Fruit fly (Drosophila melanogaster) whole organism, embryonic: Measurements from ENCODE around the gene CG33299.

Experiments
- BEAF-32 ChIP-seq: fragments of 200-800 bp; sonication (Bioruptor generic); optimal IDR thresholded peaks from 3 replicates; lab custom pipeline; 2017; ENCODE audit warnings: missing biosample characterization, missing genetic modification characterization, mild to moderate bottlenecking, moderate library complexity, missing genetic modification reagents
- CG12071 ChIP-seq: fragments of 200-800 bp; sonication (Bioruptor generic); optimal IDR thresholded peaks from 3 replicates; lab custom pipeline; 2018; ENCODE audit warnings: missing biosample characterization, mild to moderate bottlenecking, missing genetic modification characterization
- CG12236 ChIP-seq: fragments of 200-800 bp; sonication (Bioruptor generic); optimal IDR thresholded peaks from 2 replicates; lab custom pipeline; 2016; ENCODE audit warnings: missing biosample characterization, missing genetic modification characterization
- CG13123 ChIP-seq: fragments of 200-800 bp; sonication (Bioruptor generic); optimal IDR thresholded peaks from 2 replicates; lab custom pipeline; 2016; ENCODE audit warnings: missing biosample characterization, missing genetic modification characterization
- CG13296 ChIP-seq: fragments of 200-800 bp; sonication (Bioruptor generic); optimal IDR thresholded peaks from 3 replicates; lab custom pipeline; 2018; ENCODE audit warnings: missing biosample characterization, mild to moderate bottlenecking, missing genetic modification characterization
- CG13424 ChIP-seq: fragments of 200-800 bp; sonication (Bioruptor generic); optimal IDR thresholded peaks from 2 replicates; lab custom pipeline; 2019; ENCODE audit warnings: missing biosample characterization, mild to moderate bottlenecking, missing genetic modification characterization, moderate library complexity
- CG14014 ChIP-seq: fragments of 200-800 bp; sonication (Bioruptor generic); IDR thresholded peaks from 2 replicates; pipeline ENCODE4 v1.3.6; 2022; ENCODE audit warnings: missing biosample characterization, missing genetic modification characterization
- CG14965 ChIP-seq: fragments of 200-800 bp; sonication (Bioruptor generic); optimal IDR thresholded peaks from 2 replicates; lab custom pipeline; 2016; ENCODE audit warnings: missing biosample characterization, missing genetic modification characterization, borderline replicate concordance
- CG15696 ChIP-seq: fragments of 200-800 bp; sonication (Bioruptor generic); optimal IDR thresholded peaks from 2 replicates; lab custom pipeline; 2019; ENCODE audit warnings: missing biosample characterization, mild to moderate bottlenecking, missing genetic modification characterization, moderate library complexity
- CG1602 ChIP-seq: fragments of 200-800 bp; sonication (Bioruptor generic); optimal IDR thresholded peaks from 3 replicates; lab custom pipeline; 2016; ENCODE audit warnings: missing biosample characterization, missing genetic modification characterization
- CG1832 ChIP-seq: fragments of 200-800 bp; sonication (Bioruptor generic); optimal IDR thresholded peaks from 2 replicates; lab custom pipeline; 2017; ENCODE audit warnings: missing biosample characterization, mild to moderate bottlenecking, missing genetic modification characterization, inconsistent platforms
- CG18476 ChIP-seq: fragments of 200-800 bp; sonication (Bioruptor generic); optimal IDR thresholded peaks from 2 replicates; lab custom pipeline; 2016; ENCODE audit warnings: missing biosample characterization, mild to moderate bottlenecking, missing genetic modification characterization
- CG3065 ChIP-seq: fragments of 200-800 bp; sonication (Bioruptor generic); optimal IDR thresholded peaks from 2 replicates; lab custom pipeline; 2016; ENCODE audit warnings: missing biosample characterization, missing genetic modification characterization
- CG4854 ChIP-seq: fragments of 200-800 bp; sonication (Bioruptor generic); optimal IDR thresholded peaks from 2 replicates; lab custom pipeline; 2016; ENCODE audit warnings: missing biosample characterization, missing genetic modification characterization, inconsistent platforms
- CG5180 ChIP-seq: fragments of 200-800 bp; sonication (Bioruptor generic); optimal IDR thresholded peaks from 3 replicates; lab custom pipeline; 2017; ENCODE audit warnings: missing biosample characterization, missing genetic modification characterization, mild to moderate bottlenecking, moderate library complexity, missing genetic modification reagents
- CG7745 ChIP-seq: fragments of 200-800 bp; sonication (Bioruptor generic); optimal IDR thresholded peaks from 2 replicates; lab custom pipeline; 2018; ENCODE audit warnings: missing biosample characterization, mild to moderate bottlenecking, missing genetic modification characterization, moderate library complexity
- CG7963 ChIP-seq: fragments of 200-800 bp; sonication (Bioruptor generic); IDR thresholded peaks from 3 replicates; pipeline ENCODE4 v1.3.6; 2022; ENCODE audit warnings: missing biosample characterization, missing genetic modification characterization; ENCODE audit not compliant: partially characterized antibody
- CG8281 ChIP-seq: fragments of 200-800 bp; sonication (Bioruptor generic); optimal IDR thresholded peaks from 2 replicates; lab custom pipeline; 2018; ENCODE audit warnings: missing biosample characterization, mild to moderate bottlenecking, missing genetic modification characterization, moderate library complexity
- CG8388 ChIP-seq: fragments of 200-800 bp; sonication (Bioruptor generic); optimal IDR thresholded peaks from 2 replicates; lab custom pipeline; 2019; ENCODE audit warnings: missing biosample characterization, mild to moderate bottlenecking, missing genetic modification characterization, moderate library complexity
- CG8944 ChIP-seq: fragments of 200-800 bp; sonication (Bioruptor generic); optimal IDR thresholded peaks from 3 replicates; lab custom pipeline; 2016; ENCODE audit warnings: missing biosample characterization, missing genetic modification characterization
- CG9797 ChIP-seq: fragments of 200-800 bp; sonication (Bioruptor generic); optimal IDR thresholded peaks from 3 replicates; lab custom pipeline; 2018; ENCODE audit warnings: missing biosample characterization, mild to moderate bottlenecking, missing genetic modification characterization
- CG9817 ChIP-seq: fragments of 200-800 bp; sonication (Bioruptor generic); optimal IDR thresholded peaks from 2 replicates; lab custom pipeline; 2018; ENCODE audit warnings: missing biosample characterization, mild to moderate bottlenecking, missing genetic modification characterization, moderate library complexity
- Chrac-16 ChIP-seq: fragments of 200-800 bp; sonication (Bioruptor generic); optimal IDR thresholded peaks from 3 replicates; lab custom pipeline; 2016; ENCODE audit warnings: missing biosample characterization, missing genetic modification characterization
- CoRest ChIP-seq: fragments of 200-800 bp; sonication (Bioruptor generic); optimal IDR thresholded peaks from 3 replicates; lab custom pipeline; 2018; ENCODE audit warnings: missing biosample characterization, mild to moderate bottlenecking, missing genetic modification characterization, moderate library complexity
- Ets97D ChIP-seq: fragments of 200-800 bp; sonication (Bioruptor generic); optimal IDR thresholded peaks from 3 replicates; lab custom pipeline; 2016; ENCODE audit warnings: missing biosample characterization, missing genetic modification characterization
- Fer1 ChIP-seq: fragments of 200-800 bp; sonication (Bioruptor generic); optimal IDR thresholded peaks from 2 replicates; lab custom pipeline; 2017; ENCODE audit warnings: missing biosample characterization, mild to moderate bottlenecking, missing genetic modification characterization
- H2.0 ChIP-seq: fragments of 200-800 bp; sonication (Bioruptor generic); IDR thresholded peaks from 2 replicates; pipeline ENCODE4 v1.3.6; 2022; ENCODE audit warnings: missing biosample characterization, missing genetic modification characterization
- HmgD ChIP-seq: fragments of 200-800 bp; sonication (Bioruptor generic); optimal IDR thresholded peaks from 3 replicates; lab custom pipeline; 2016; ENCODE audit warnings: missing biosample characterization, missing genetic modification characterization
- Hr3 ChIP-seq: fragments of 200-800 bp; sonication (Bioruptor generic); optimal IDR thresholded peaks from 3 replicates; lab custom pipeline; 2016; ENCODE audit warnings: missing biosample characterization, missing genetic modification characterization
- Hsf ChIP-seq: fragments of 200-800 bp; sonication (Bioruptor generic); optimal IDR thresholded peaks from 3 replicates; lab custom pipeline; 2016; ENCODE audit warnings: missing biosample characterization, missing genetic modification characterization
- Lim3 ChIP-seq: fragments of 200-800 bp; sonication (Bioruptor generic); IDR thresholded peaks from 2 replicates; pipeline ENCODE4 v1.3.6; 2022; ENCODE audit warnings: missing biosample characterization, missing genetic modification characterization
- Nf-YA ChIP-seq: fragments of 200-800 bp; sonication (Bioruptor generic); IDR thresholded peaks from 2 replicates; pipeline ENCODE4 v1.3.6; 2022; ENCODE audit warnings: missing biosample characterization, missing genetic modification characterization
- Nf-YC ChIP-seq: fragments of 200-800 bp; optimal IDR thresholded peaks from 3 replicates; lab custom pipeline; 2019; ENCODE audit warnings: missing biosample characterization, mild to moderate bottlenecking, missing genetic modification characterization, moderate library complexity
- NfI ChIP-seq: fragments of 200-800 bp; sonication (Bioruptor generic); optimal IDR thresholded peaks from 3 replicates; lab custom pipeline; 2018; ENCODE audit warnings: missing biosample characterization, mild to moderate bottlenecking, missing genetic modification characterization, moderate library complexity
- Xrp1 ChIP-seq: fragments of 200-800 bp; sonication (Bioruptor generic); IDR thresholded peaks from 2 replicates; pipeline ENCODE4 v1.3.6; 2022; ENCODE audit warnings: missing biosample characterization, missing genetic modification characterization
- emc ChIP-seq: fragments of 200-800 bp; sonication (Bioruptor generic); optimal IDR thresholded peaks from 2 replicates; lab custom pipeline; 2016; ENCODE audit warnings: missing biosample characterization, missing genetic modification characterization
- fd96Cb ChIP-seq: fragments of 200-800 bp; sonication (Bioruptor generic); optimal IDR thresholded peaks from 2 replicates; lab custom pipeline; 2018; ENCODE audit warnings: missing biosample characterization, mild to moderate bottlenecking, missing genetic modification characterization, moderate library complexity
- gcm2 ChIP-seq: fragments of 200-800 bp; sonication (Bioruptor generic); optimal IDR thresholded peaks from 2 replicates; lab custom pipeline; 2016; ENCODE audit warnings: missing biosample characterization, missing genetic modification characterization
- luna ChIP-seq: fragments of 200-800 bp; sonication (Bioruptor generic); optimal IDR thresholded peaks from 2 replicates; lab custom pipeline; 2016; ENCODE audit warnings: missing biosample characterization, missing genetic modification characterization
- mirr ChIP-seq: fragments of 200-800 bp; sonication (Bioruptor generic); optimal IDR thresholded peaks from 3 replicates; lab custom pipeline; 2018; ENCODE audit warnings: missing biosample characterization, mild to moderate bottlenecking, missing genetic modification characterization
- nau ChIP-seq: fragments of 200-800 bp; sonication (Bioruptor generic); optimal IDR thresholded peaks from 3 replicates; lab custom pipeline; 2017; ENCODE audit warnings: missing biosample characterization, mild to moderate bottlenecking, missing genetic modification characterization, missing genetic modification reagents
- peb ChIP-seq: fragments of 200-800 bp; sonication (Bioruptor generic); IDR thresholded peaks from 2 replicates; pipeline ENCODE4 v1.3.6; 2022; ENCODE audit warnings: missing biosample characterization, missing genetic modification characterization
- pum ChIP-seq: fragments of 200-800 bp; sonication (Bioruptor generic); optimal IDR thresholded peaks from 2 replicates; lab custom pipeline; 2016; ENCODE audit warnings: missing biosample characterization, missing genetic modification characterization
- sisA ChIP-seq: fragments of 200-800 bp; sonication (Bioruptor generic); IDR thresholded peaks from 2 replicates; pipeline ENCODE4 v1.3.6; 2022; ENCODE audit warnings: missing biosample characterization, missing genetic modification characterization
- slp2 ChIP-seq: fragments of 200-800 bp; sonication (Bioruptor generic); optimal IDR thresholded peaks from 2 replicates; lab custom pipeline; 2016; ENCODE audit warnings: missing biosample characterization, missing genetic modification characterization
- sr ChIP-seq: fragments of 200-800 bp; sonication (Bioruptor generic); IDR thresholded peaks from 3 replicates; pipeline ENCODE4 v1.3.6; 2022; ENCODE audit warnings: missing biosample characterization, missing genetic modification characterization
- sug ChIP-seq: fragments of 200-800 bp; optimal IDR thresholded peaks from 2 replicates; lab custom pipeline; 2019; ENCODE audit warnings: missing biosample characterization, mild to moderate bottlenecking, missing genetic modification characterization, moderate library complexity
- tin ChIP-seq: fragments of 200-800 bp; sonication (Bioruptor generic); optimal IDR thresholded peaks from 3 replicates; lab custom pipeline; 2016; ENCODE audit warnings: missing biosample characterization, missing genetic modification characterization

CG33299 gene

DNA sequence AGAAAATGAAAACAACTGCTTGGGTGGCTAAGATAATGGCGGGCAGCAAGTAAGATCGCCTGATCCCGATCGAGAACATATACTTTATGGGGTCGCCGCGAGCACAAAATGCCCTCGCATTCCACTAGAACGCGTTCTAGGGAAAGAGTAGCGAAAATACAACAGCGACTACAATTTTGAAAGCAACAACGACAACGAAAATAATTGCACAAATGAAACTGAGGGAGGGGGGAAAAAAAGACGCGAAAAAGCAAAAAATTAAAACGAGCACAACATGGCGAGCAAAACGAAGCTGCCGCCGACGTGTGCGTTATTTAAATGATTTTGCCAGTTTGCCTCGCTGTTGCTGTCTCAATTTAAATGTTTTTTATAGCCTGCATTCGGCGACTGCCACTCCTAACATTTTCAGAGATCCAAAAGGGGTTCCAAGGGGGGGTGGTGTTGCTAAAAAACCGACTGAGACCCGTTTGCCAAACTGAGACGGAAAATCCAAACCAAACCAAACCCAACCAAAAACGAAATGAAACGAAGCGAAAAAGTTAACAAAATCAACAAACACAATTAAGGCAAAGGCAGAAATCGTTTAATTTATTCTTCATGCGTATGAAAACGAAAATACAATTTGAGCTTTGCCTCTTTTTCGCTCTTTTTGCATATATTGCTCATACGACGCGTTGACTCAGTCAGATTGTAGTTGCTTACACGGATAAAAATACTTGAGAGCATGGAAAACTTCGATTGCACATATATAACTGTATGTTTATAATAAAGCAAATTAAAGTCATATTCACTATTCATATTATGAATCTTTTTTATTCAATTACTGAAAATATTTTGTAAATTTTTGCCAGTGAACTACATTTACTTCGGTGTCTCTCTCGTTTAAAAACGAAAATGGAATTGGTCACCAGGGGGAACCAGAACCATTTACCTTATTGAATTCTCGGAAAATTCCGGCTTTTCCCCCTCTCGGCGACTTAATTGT, 36.3 kb downstream of the CG33299 start (continued):
- TF ChIP-seq peb (peak; percentile 9; the same call in 1 of the 2 replicates), Ets97D (no peak), CG7963 (GFP tag; lab: Robert Waterston, UW) (no peak), Hr3 (GFP tag; lab: Kevin White, UChicago) (peak; percentile 39), CG8944 (no peak), CoRest (tag; lab: Kevin White, UChicago) (peak; percentile 72), CG14014 (GFP tag; lab: Robert Waterston, UW) (peak; percentile 81), slp2 (no peak), emc (GFP tag; lab: Kevin White, UChicago) (no peak), fd96Cb (tag; lab: Kevin White, UChicago) (peak; percentile 25), CG13424 (peak; percentile 63), pum (GFP tag; lab: Kevin White, UChicago) (no peak), CG7745 (tag; lab: Kevin White, UChicago) (no peak), CG12236 (GFP tag; lab: Kevin White, UChicago) (no peak), CG1602 (peak; percentile 16), CG12071 (GFP tag; lab: Kevin White, UChicago) (no peak), CG13123 (no peak), Lim3 (GFP tag; lab: Robert Waterston, UW) (no peak), Nf-YC (peak; percentile 3), sisA (GFP tag; lab: Robert Waterston, UW) (peak; percentile 69; the same call in 1 of the 2 replicates), CG15696 (tag; lab: Kevin White, UChicago) (no peak), CG1832 (GFP tag; lab: Kevin White, UChicago) (no peak), Fer1 (GFP tag; lab: Kevin White, UChicago) (peak; percentile 58), CG9817 (peak; percentile 38), CG9797 (GFP tag; lab: Kevin White, UChicago) (no peak), tin (GFP tag; lab: Kevin White, UChicago) (peak; percentile 33), CG14965 (GFP tag; lab: Kevin White, UChicago) (no peak), HmgD (GFP tag; lab: Kevin White, UChicago) (no peak), sug (tag; lab: Kevin White, UChicago) (peak; percentile 2), luna (GFP tag; lab: Kevin White, UChicago) (no peak), mirr (GFP tag; lab: Kevin White, UChicago) (no peak), nau (peak; percentile 43), sr (GFP tag; lab: Robert Waterston, UW) (no peak), CG18476 (peak; percentile 39), NfI (GFP tag; lab: Kevin White, UChicago) (peak; percentile 56), Nf-YA (GFP tag; lab: Robert Waterston, UW) (peak; percentile 58), CG4854 (GFP tag; lab: Kevin White, UChicago) (peak; percentile 22), CG5180 (GFP tag; lab: Kevin White, UChicago) (no peak), H2.0 (GFP tag; lab: Robert Waterston, UW) (peak; percentile 81), Xrp1 (GFP tag; lab: Robert Waterston, UW) (peak; percentile 65; the same call in 1 of the 2 replicates), CG3065 (GFP tag; lab: Kevin White, UChicago) (no peak), CG13296 (GFP tag; lab: Kevin White, UChicago) (peak; percentile 56), Hsf (GFP tag; lab: Kevin White, UChicago) (peak; percentile 56), gcm2 (GFP tag; lab: Kevin White, UChicago) (no peak), Chrac-16 (GFP tag; lab: Kevin White, UChicago) (no peak), CG8281 (tag; lab: Kevin White, UChicago) (no peak), BEAF-32 (no peak), CG8388 (peak; percentile 19)
